Worm (Caenorhabditis elegans) whole organism, late embryonic: Measurements from ENCODE around the gene T19H12.15.

ENCODE experiments used
- Y22D7AL.16 ChIP-seq: sonication (generic microtip); optimal IDR thresholded peaks from 2 replicates; lab custom pipeline; 2016; ENCODE audit warnings: missing genetic modification characterization, missing compliant biosample characterization
- ceh-9 ChIP-seq: sonication (generic microtip); optimal IDR thresholded peaks from 2 replicates; lab custom pipeline; 2016; ENCODE audit warnings: mild to moderate bottlenecking, missing genetic modification characterization, inconsistent platforms, missing compliant biosample characterization
- ets-4 ChIP-seq: sonication (generic microtip); optimal IDR thresholded peaks from 2 replicates; lab custom pipeline; 2016; ENCODE audit warnings: missing genetic modification characterization, missing compliant biosample characterization
- fkh-6 ChIP-seq: sonication (generic microtip); optimal IDR thresholded peaks from 2 replicates; lab custom pipeline; 2016; ENCODE audit warnings: missing genetic modification characterization, missing compliant biosample characterization
- hlh-15 ChIP-seq: sonication (generic microtip); optimal IDR thresholded peaks from 2 replicates; lab custom pipeline; 2016; ENCODE audit warnings: missing genetic modification characterization, missing compliant biosample characterization
- nfya-1 ChIP-seq: sonication (generic microtip); optimal IDR thresholded peaks from 2 replicates; lab custom pipeline; 2017; ENCODE audit warnings: missing genetic modification characterization, mild to moderate bottlenecking, missing compliant biosample characterization, antibody characterized with exemption, moderate library complexity
- pag-3 ChIP-seq: sonication (generic microtip); optimal IDR thresholded peaks from 2 replicates; lab custom pipeline; 2016; ENCODE audit warnings: missing compliant biosample characterization, missing genetic modification characterization, borderline replicate concordance
- ref-2 ChIP-seq: sonication (generic microtip); optimal IDR thresholded peaks from 2 replicates; lab custom pipeline; 2016; ENCODE audit warnings: missing genetic modification characterization, missing compliant biosample characterization
- rnt-1 ChIP-seq: sonication (generic microtip); optimal IDR thresholded peaks from 2 replicates; lab custom pipeline; 2016; ENCODE audit warnings: missing genetic modification characterization, missing compliant biosample characterization
- sox-4 ChIP-seq: sonication (generic microtip); optimal IDR thresholded peaks from 2 replicates; lab custom pipeline; 2017; ENCODE audit warnings: mild to moderate bottlenecking, missing genetic modification characterization, inconsistent platforms, missing compliant biosample characterization
- ttx-3 ChIP-seq: sonication (generic microtip); optimal IDR thresholded peaks from 2 replicates; lab custom pipeline; 2016; ENCODE audit warnings: missing genetic modification reagents, missing genetic modification characterization, missing compliant biosample characterization
- unc-86 ChIP-seq: sonication (generic microtip); optimal IDR thresholded peaks from 2 replicates; lab custom pipeline; 2016; ENCODE audit warnings: missing genetic modification characterization, missing compliant biosample characterization

- TF ChIP-seq ttx-3 (tag; lab: Kevin White, UChicago) = no peak
- TF ChIP-seq sox-4 (tag; lab: Kevin White, UChicago) = no peak
- no peak for TF ChIP-seq hlh-15 (tag; lab: Kevin White, UChicago)
- TF ChIP-seq ref-2 (tag; lab: Kevin White, UChicago) = no peak
- no peak for TF ChIP-seq rnt-1
- no peak for TF ChIP-seq pag-3 (tag; lab: Kevin White, UChicago)
- TF ChIP-seq fkh-6 (tag; lab: Kevin White, UChicago) = no peak
- no peak for TF ChIP-seq nfya-1 (tag; lab: Kevin White, UChicago)
- no peak for TF ChIP-seq Y22D7AL.16 (tag; lab: Kevin White, UChicago)
- no peak for TF ChIP-seq unc-86 (tag; lab: Kevin White, UChicago)
- no peak for TF ChIP-seq ceh-9 (tag; lab: Kevin White, UChicago)
- TF ChIP-seq ets-4 (tag; lab: Kevin White, UChicago) = no peak
Measured at ce11 chrV:4839913-4840312, 39.2 kb downstream of the T19H12.15 start, which contains the start of gene nas-9.
